Fruit fly (Drosophila melanogaster) whole organism: Measurements from ENCODE around the gene Obp85a.

ENCODE experiments used
- Dll ChIP-seq: fragments of >200 bp; optimal IDR thresholded peaks from 2 replicates; lab custom pipeline; 2017
- psq ChIP-seq: fragments of >200 bp; optimal IDR thresholded peaks from 2 replicates; lab custom pipeline; 2017
- usp ChIP-seq: fragments of >200 bp; optimal IDR thresholded peaks from 2 replicates; lab custom pipeline; 2017; ENCODE audit warnings: missing biosample characterization, missing genetic modification characterization, mixed read lengths

DNA sequence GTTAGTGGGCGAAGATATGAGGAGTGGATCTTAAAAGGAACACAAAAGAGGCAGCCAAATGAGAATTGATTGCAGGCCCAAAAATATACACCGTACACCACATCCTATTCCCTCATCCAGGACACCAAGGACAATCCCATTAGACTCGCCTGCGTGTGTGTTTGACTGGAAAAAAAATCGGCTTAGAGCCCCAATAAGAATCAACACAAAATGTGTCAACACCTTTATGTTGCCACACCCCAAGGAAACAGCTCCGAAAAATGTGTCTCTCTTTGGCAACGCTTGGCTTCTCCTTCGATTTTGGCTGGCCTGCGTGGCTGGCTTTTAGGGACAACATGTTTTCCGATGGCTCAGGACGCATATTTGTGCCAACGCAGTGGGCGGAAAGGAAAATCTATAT lies 43.5 kb upstream of the Obp85a start:
- TF ChIP-seq Dll (lab: Kevin White, UChicago) (no peak), psq (lab: Kevin White, UChicago) (no peak), usp (GFP tag; lab: Kevin White, UChicago) (no peak)
